Worm (Caenorhabditis elegans) whole organism, young adult: ENCODE measurements around the gene F46H5.3.

ENCODE experiments used
- B0019.2 ChIP-seq: fragments of 200-800 bp; sonication (Bioruptor generic); conservative IDR thresholded peaks from 2 replicates; pipeline ENCODE4 v1.3.6; 2022; ENCODE audit warnings: missing genetic modification reagents, missing genetic modification characterization, missing compliant biosample characterization
- F49E8.2 ChIP-seq: sonication (generic microtip); optimal IDR thresholded peaks from 3 replicates; lab custom pipeline; 2017; ENCODE audit warnings: missing genetic modification characterization, mild to moderate bottlenecking, missing compliant biosample characterization, antibody characterized with exemption, moderate library complexity; ENCODE audit not compliant: insufficient read depth
- F55B11.4 ChIP-seq: sonication (generic microtip); optimal IDR thresholded peaks from 2 replicates; lab custom pipeline; 2016; ENCODE audit warnings: missing compliant biosample characterization, missing genetic modification characterization, borderline replicate concordance; ENCODE audit not compliant: insufficient read depth
- F57C9.4 ChIP-seq: sonication (generic microtip); optimal IDR thresholded peaks from 2 replicates; lab custom pipeline; 2017; ENCODE audit warnings: mild to moderate bottlenecking, missing genetic modification characterization, missing compliant biosample characterization
- K12H6.12 ChIP-seq: fragments of 200-800 bp; sonication (Bioruptor generic); optimal IDR thresholded peaks from 2 replicates; lab custom pipeline; 2018; ENCODE audit warnings: mild to moderate bottlenecking, missing genetic modification characterization, missing compliant biosample characterization
- T26A5.8 ChIP-seq: sonication (generic microtip); optimal IDR thresholded peaks from 2 replicates; lab custom pipeline; 2016; ENCODE audit warnings: missing genetic modification characterization, missing compliant biosample characterization
- Y53G8AR.9 ChIP-seq: fragments of 200-800 bp; sonication (Bioruptor generic); conservative IDR thresholded peaks from 2 replicates; pipeline ENCODE4 v1.3.6; 2022; ENCODE audit warnings: missing genetic modification reagents, missing genetic modification characterization, missing compliant biosample characterization
- ZK185.1 ChIP-seq: sonication (generic microtip); optimal IDR thresholded peaks from 2 replicates; lab custom pipeline; 2016; ENCODE audit warnings: mild to moderate bottlenecking, missing genetic modification characterization, missing compliant biosample characterization; ENCODE audit not compliant: poor library complexity, severe bottlenecking
- aptf-2 ChIP-seq: fragments of 200-800 bp; sonication (Bioruptor generic); conservative IDR thresholded peaks from 2 replicates; pipeline ENCODE4 v1.3.6; 2022; ENCODE audit warnings: missing genetic modification reagents, missing genetic modification characterization, missing compliant biosample characterization
- attf-3 ChIP-seq: fragments of 200-800 bp; sonication (Bioruptor generic); conservative IDR thresholded peaks from 2 replicates; pipeline ENCODE4 v1.3.6; 2022; ENCODE audit warnings: missing genetic modification reagents, missing genetic modification characterization, missing compliant biosample characterization
- bed-1 ChIP-seq: fragments of 200-800 bp; sonication (Bioruptor generic); IDR thresholded peaks from 2 replicates; pipeline ENCODE4 v1.3.6; 2022; ENCODE audit warnings: missing genetic modification reagents, missing genetic modification characterization, missing compliant biosample characterization
- cebp-2 ChIP-seq: fragments of 200-800 bp; sonication (Bioruptor generic); IDR thresholded peaks from 2 replicates; pipeline ENCODE4 v1.3.6; 2022; ENCODE audit warnings: missing genetic modification characterization, missing compliant biosample characterization
- ceh-40 ChIP-seq: fragments of 200-800 bp; sonication (Bioruptor generic); IDR thresholded peaks from 2 replicates; pipeline ENCODE4 v1.3.6; 2022; ENCODE audit warnings: missing genetic modification characterization, missing compliant biosample characterization
- dox-1 ChIP-seq: fragments of 200-800 bp; sonication (Bioruptor generic); IDR thresholded peaks from 2 replicates; pipeline ENCODE4 v1.3.6; 2022; ENCODE audit warnings: missing genetic modification reagents, missing genetic modification characterization, missing compliant biosample characterization
- egrh-3 ChIP-seq: fragments of 200-800 bp; sonication (Bioruptor generic); IDR thresholded peaks from 2 replicates; pipeline ENCODE4 v1.3.6; 2022; ENCODE audit warnings: missing genetic modification reagents, missing genetic modification characterization, missing compliant biosample characterization
- fkh-3 ChIP-seq: sonication (generic microtip); optimal IDR thresholded peaks from 2 replicates; lab custom pipeline; 2016; ENCODE audit warnings: mild to moderate bottlenecking, missing genetic modification characterization, missing compliant biosample characterization
- let-607 ChIP-seq, 2 experiments: fragments of 200-800 bp in 1 of 2; sonication (Bioruptor generic) in 1 of 2; sonication (generic microtip) in 1 of 2; optimal IDR thresholded peaks; 2 replicates each; lab custom pipeline; 2016 to 2018; ENCODE audit warnings: mild to moderate bottlenecking in 2 of 2, missing compliant biosample characterization in 2 of 2, missing genetic modification characterization in 2 of 2, moderate library complexity in 2 of 2, missing genotype in 1 of 2
- lir-1 ChIP-seq: fragments of 200-800 bp; sonication (Bioruptor generic); conservative IDR thresholded peaks from 2 replicates; pipeline ENCODE4 v1.3.6; 2022; ENCODE audit warnings: missing genetic modification reagents, missing genetic modification characterization, missing compliant biosample characterization
- madf-6 ChIP-seq: fragments of 200-800 bp; sonication (Bioruptor generic); IDR thresholded peaks from 2 replicates; pipeline ENCODE4 v1.3.6; 2022; ENCODE audit warnings: missing genetic modification reagents, missing genetic modification characterization, missing compliant biosample characterization
- mxl-1 ChIP-seq: sonication (generic microtip); optimal IDR thresholded peaks from 2 replicates; lab custom pipeline; 2016; ENCODE audit warnings: missing genetic modification characterization, missing compliant biosample characterization
- nhr-120 ChIP-seq: fragments of 200-800 bp; sonication (Bioruptor generic); IDR thresholded peaks from 2 replicates; pipeline ENCODE4 v1.3.6; 2022; ENCODE audit warnings: missing genetic modification characterization, missing compliant biosample characterization
- pha-4 ChIP-seq: fragments of 150-350 bp; sonication (generic microtip); optimal IDR thresholded peaks from 2 replicates; lab custom pipeline; 2014; ENCODE audit warnings: missing biosample characterization, missing genetic modification reagents, missing genetic modification characterization
- sea-2 ChIP-seq: fragments of 200-800 bp; sonication (Bioruptor generic); IDR thresholded peaks from 2 replicates; pipeline ENCODE4 v1.3.6; 2022; ENCODE audit warnings: missing genetic modification characterization, missing compliant biosample characterization
- unc-130 ChIP-seq: sonication (generic microtip); optimal IDR thresholded peaks from 2 replicates; lab custom pipeline; 2016; ENCODE audit warnings: missing genetic modification reagents, missing genetic modification characterization, missing compliant biosample characterization
- zfh-2 ChIP-seq: fragments of 200-800 bp; sonication (Bioruptor generic); conservative IDR thresholded peaks from 2 replicates; pipeline ENCODE4 v1.3.6; 2022; ENCODE audit warnings: missing genetic modification reagents, missing genetic modification characterization, missing compliant biosample characterization
- zim-3 ChIP-seq: sonication (generic microtip); optimal IDR thresholded peaks from 2 replicates; lab custom pipeline; 2017; ENCODE audit warnings: mild to moderate bottlenecking, missing genetic modification characterization, moderate library complexity, missing compliant biosample characterization
- ztf-25 ChIP-seq: fragments of 200-800 bp; sonication (Bioruptor generic); IDR thresholded peaks from 2 replicates; pipeline ENCODE4 v1.3.6; 2022; ENCODE audit warnings: missing genetic modification reagents, missing genetic modification characterization, missing compliant biosample characterization
- ztf-6 ChIP-seq: fragments of 200-800 bp; sonication (Bioruptor generic); IDR thresholded peaks from 2 replicates; pipeline ENCODE4 v1.3.6; 2022; ENCODE audit warnings: missing genetic modification reagents, missing genetic modification characterization, missing compliant biosample characterization

Gene F46H5.3

DNA sequence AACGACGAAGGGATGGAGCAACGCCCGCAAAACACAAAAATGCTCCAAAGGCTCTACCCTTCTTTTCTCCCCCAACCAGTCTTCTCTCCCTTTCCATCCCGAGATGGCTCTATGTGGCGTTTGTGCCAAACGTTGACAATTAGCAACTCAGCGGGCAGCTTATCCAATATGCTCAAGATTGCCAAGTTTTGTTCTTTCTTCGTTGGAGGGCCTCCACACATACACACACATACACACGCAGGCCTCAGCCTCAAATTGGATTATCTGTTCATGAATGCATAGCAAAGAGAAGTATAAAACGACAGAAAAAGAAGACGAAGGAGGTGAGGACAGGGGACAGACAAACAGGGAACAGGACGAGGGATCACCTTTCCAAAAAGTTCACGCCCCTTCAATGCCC, 42.9 kb upstream of the F46H5.3 start:
- TF ChIP-seq K12H6.12 (peak; percentile 3), zfh-2 (GFP tag; lab: Robert Waterston, UW) (peak; percentile 52), ZK185.1 (no peak)

DNA sequence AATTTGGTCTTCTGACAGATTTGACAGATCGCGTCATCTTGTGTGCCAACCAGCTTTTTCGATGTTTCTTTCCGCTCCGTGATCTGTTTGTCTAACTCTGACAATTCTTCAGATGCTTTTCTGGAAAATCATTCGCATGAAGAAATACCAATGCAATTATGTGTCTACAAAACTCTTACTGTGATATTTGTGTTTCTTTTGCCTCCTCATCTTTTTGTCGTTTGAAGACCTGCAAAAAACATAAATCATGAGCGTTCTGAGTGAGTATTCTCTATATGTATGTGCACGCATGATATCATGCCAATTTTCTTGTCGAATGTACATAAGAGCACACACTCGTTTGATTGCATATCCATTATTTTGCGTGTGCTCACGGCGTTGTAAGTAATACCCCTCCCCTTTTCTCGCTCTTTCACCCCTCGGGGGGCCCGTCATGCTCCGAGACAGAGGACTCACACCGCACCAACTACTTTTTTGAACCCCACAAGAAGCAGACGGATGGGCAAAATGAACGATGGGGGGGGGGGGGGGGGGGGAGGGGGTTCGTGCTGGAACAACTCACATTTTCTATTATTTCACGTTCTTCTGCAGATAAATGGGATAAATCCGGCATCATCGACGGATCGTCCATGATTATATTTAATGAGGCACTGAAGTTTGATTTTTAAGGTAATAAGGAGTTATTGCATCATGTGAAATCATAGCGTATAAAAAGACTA, 41.4 kb upstream of the F46H5.3 start, which contains the start of gene unc-10:
unc-10 (minus strand) TSS at position 652 of the 719 bp plus-strand sequence.
- TF ChIP-seq mxl-1 (tag; lab: Kevin White, UChicago) (no peak), zfh-2 (GFP tag; lab: Robert Waterston, UW) (peak; percentile 71), egrh-3 (GFP tag; lab: Robert Waterston, UW) (peak; percentile 40; the same call in 1 of the 2 replicates), zim-3 (no peak), bed-1 (GFP tag; lab: Robert Waterston, UW) (no peak)

DNA sequence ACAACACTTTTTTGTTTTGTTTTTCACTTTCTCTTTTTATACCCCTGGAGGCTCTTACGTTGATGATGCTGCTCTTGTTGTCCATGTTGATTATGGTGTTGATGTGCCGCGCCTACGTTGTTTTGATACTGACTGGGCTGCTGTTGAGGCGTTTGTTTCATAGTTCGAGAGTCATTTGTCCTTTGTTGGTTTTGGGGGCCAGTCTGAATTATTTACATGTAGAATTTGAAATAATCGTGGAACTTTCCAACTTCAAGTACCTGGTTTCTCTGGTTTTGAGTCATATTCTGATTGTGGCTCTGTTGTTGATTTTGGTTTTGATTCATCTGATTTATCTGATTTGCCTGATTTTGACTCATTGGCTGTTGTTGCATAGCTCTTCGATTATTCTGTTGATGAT, 39.6 kb upstream of the F46H5.3 start:
- TF ChIP-seq attf-3 (GFP tag; lab: Robert Waterston, UW) (no peak), T26A5.8 (tag; lab: Kevin White, UChicago) (no peak), nhr-120 (no peak), zfh-2 (GFP tag; lab: Robert Waterston, UW) (no peak)
- TF ChIP-seq, all 124 proteins: peak for 0

DNA sequence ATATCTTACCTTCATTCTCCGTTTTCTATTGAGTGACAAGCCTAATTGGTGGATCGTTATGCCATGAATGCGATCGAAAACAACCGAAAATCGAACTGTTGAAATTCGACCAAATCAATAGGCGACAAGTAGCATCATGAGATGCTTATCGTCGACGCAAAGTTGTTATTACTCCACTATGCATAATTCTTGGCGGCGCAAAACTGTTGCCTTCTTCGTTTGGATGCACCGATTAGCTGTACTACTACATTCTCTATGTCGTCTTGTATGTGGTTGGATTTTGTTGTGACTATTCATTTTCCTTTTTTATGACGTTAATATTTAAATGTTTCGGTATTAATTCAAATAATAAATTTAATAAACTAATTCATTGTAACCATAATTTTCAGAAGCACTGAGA, 33.5 kb upstream of the F46H5.3 start, which contains the start of gene F46H5.11:
F46H5.11 (minus strand) TSS at position 101 of the 400 bp plus-strand sequence.
- TF ChIP-seq lir-1 (no peak), unc-130 (GFP tag; lab: Kevin White, UChicago) (no peak)

DNA sequence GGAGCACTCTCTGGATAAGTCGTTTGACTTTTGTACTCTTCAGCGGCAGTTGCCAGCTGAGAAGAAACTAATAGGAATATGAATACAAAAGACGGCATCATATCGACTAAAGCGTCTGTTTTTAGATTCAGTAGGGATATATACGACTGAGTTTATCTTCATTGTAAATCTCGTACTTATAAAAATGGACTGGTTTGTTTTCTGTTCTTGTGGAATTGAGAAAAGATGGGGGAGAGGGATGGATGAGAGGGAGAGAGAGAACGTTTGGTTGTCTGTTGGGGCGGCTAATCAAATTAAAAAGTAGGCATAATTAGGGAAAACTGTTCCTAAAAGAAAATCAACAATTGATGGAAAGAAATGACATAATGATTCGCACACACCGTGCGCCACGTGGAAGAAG, 30.9 kb upstream of the F46H5.3 start, which contains the start of gene grd-7:
grd-7 (minus strand) TSS at position 101 of the 400 bp plus-strand sequence.
- no peak for TF ChIP-seq let-607 (tag; optimal IDR thresholded peaks at IDR 0.05; lab: Kevin White, UChicago)
- TF ChIP-seq fkh-3 = no peak
- TF ChIP-seq F57C9.4 (tag; lab: Kevin White, UChicago) = no peak
- TF ChIP-seq aptf-2 (GFP tag; lab: Robert Waterston, UW) = no peak
- no peak for TF ChIP-seq madf-6
- TF ChIP-seq B0019.2 (GFP tag; lab: Robert Waterston, UW) = no peak
- no peak for TF ChIP-seq Y53G8AR.9 (GFP tag; lab: Robert Waterston, UW)
- no peak for TF ChIP-seq ztf-6 (GFP tag; lab: Robert Waterston, UW)
- no peak for TF ChIP-seq dox-1 (GFP tag; lab: Robert Waterston, UW)
- TF ChIP-seq ceh-40 = no peak
- no peak for TF ChIP-seq F55B11.4 (tag; lab: Kevin White, UChicago)
- TF ChIP-seq F49E8.2 (tag; lab: Kevin White, UChicago) = no peak
- TF ChIP-seq zfh-2 (GFP tag; lab: Robert Waterston, UW) = no peak
- TF ChIP-seq ztf-25 = no peak

DNA sequence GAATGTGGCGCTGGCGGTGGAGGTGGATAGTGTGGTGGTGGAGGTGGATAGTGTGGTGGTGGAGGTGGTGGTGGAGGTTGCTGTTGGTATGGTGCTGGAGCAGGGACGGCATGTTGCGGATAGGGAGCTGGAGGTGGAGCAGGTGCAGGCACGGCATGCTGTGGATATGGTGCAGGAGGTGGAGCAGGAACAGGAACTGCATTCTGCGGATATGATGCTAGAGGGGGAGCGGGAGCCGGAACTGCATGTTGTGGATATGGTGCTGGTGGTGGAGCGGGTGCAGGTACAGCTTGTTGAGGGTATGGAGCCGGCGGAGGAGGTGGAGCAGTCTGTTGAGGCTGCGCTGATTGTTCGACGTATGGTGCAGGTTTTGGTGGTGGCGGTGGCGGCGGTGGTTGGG, 30.5 kb upstream of the F46H5.3 start:
- TF ChIP-seq K12H6.12 (no peak), cebp-2 (GFP tag; lab: Robert Waterston, UW) (0 out of 2 replicates have a peak, but pooled peaks have one; percentile 24), egrh-3 (GFP tag; lab: Robert Waterston, UW) (peak; percentile 79), zfh-2 (GFP tag; lab: Robert Waterston, UW) (peak; percentile 89)
- TF ChIP-seq, all 124 proteins: peak for 3

DNA sequence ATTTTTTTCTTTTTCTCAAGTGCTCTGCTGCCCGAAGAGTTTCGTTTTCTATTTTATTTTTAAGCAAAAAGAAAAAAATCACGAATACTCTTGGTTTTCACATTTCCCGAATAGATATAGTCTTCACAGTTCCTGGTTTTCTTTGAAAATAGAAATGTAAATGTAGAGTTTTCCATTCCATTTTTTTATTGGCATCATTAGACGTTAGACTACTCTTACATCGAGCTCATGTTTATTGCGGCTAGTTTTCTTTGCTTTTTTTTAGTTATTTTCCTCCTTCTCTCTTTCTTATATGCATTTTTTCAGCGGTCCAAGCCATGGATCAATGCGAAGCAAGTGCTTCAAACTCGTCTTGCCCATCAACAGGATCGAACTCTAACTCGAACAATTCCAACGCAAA, 26.9 kb upstream of the F46H5.3 start, which contains the start of gene F46H5.2:
F46H5.2 (plus strand) TSS at position 301 of the 400 bp plus-strand sequence.
- TF ChIP-seq sea-2 (GFP tag; lab: Robert Waterston, UW) (no peak), ZK185.1 (no peak), pha-4 (no peak), zfh-2 (GFP tag; lab: Robert Waterston, UW) (peak; percentile 1; the same call in 1 of the 2 replicates)
